Fruit fly (Drosophila melanogaster) whole organism, prepupa: Measurements from ENCODE around the gene p24-2.
A peak's percentile ranks its signal among the peaks of the same experiment; 100 is the strongest.

ENCODE experiments used
- Blimp-1 ChIP-seq: fragments of 200-800 bp; sonication (Bioruptor generic); optimal IDR thresholded peaks from 3 replicates; lab custom pipeline; 2017; ENCODE audit warnings: missing biosample characterization, missing genetic modification characterization, mild to moderate bottlenecking, moderate library complexity, missing genetic modification reagents
- CG11762 ChIP-seq: fragments of 200-800 bp; sonication (Bioruptor generic); optimal IDR thresholded peaks from 3 replicates; lab custom pipeline; 2016; ENCODE audit warnings: missing biosample characterization, missing genetic modification characterization; ENCODE audit not compliant: insufficient read depth
- CG15336 ChIP-seq: fragments of 200-800 bp; sonication (Bioruptor generic); IDR thresholded peaks from 2 replicates; pipeline ENCODE4 v1.3.6; 2022; ENCODE audit warnings: missing biosample characterization, missing genetic modification characterization
- CG1621 ChIP-seq: fragments of 200-800 bp; sonication (Bioruptor generic); optimal IDR thresholded peaks from 3 replicates; lab custom pipeline; 2018; ENCODE audit warnings: missing biosample characterization, mild to moderate bottlenecking, missing genetic modification characterization
- CG16779 ChIP-seq: fragments of 200-800 bp; sonication (Bioruptor generic); optimal IDR thresholded peaks from 3 replicates; lab custom pipeline; 2017; ENCODE audit warnings: missing biosample characterization, mild to moderate bottlenecking, missing genetic modification characterization
- CG3032 ChIP-seq: fragments of 200-800 bp; optimal IDR thresholded peaks from 2 replicates; lab custom pipeline; 2019; ENCODE audit warnings: missing biosample characterization, mild to moderate bottlenecking, missing genetic modification characterization, moderate library complexity
- CG31627 ChIP-seq: fragments of 200-800 bp; sonication (Bioruptor generic); optimal IDR thresholded peaks from 3 replicates; lab custom pipeline; 2016; ENCODE audit warnings: missing biosample characterization, missing genetic modification characterization
- CG34406 ChIP-seq: fragments of 200-800 bp; sonication (Bioruptor generic); optimal IDR thresholded peaks from 3 replicates; lab custom pipeline; 2016; ENCODE audit warnings: missing biosample characterization, missing genetic modification characterization
- CG3919 ChIP-seq: fragments of 200-800 bp; sonication (Bioruptor generic); optimal IDR thresholded peaks from 3 replicates; lab custom pipeline; 2016; ENCODE audit warnings: missing biosample characterization, missing genetic modification characterization
- CG6163 ChIP-seq: fragments of 200-800 bp; sonication (Bioruptor generic); IDR thresholded peaks from 3 replicates; pipeline ENCODE4 v1.3.6; 2022; ENCODE audit warnings: missing biosample characterization, missing genetic modification characterization
- CG6276 ChIP-seq: fragments of 200-800 bp; sonication (Bioruptor generic); optimal IDR thresholded peaks from 2 replicates; lab custom pipeline; 2017; ENCODE audit warnings: missing biosample characterization, mild to moderate bottlenecking, missing genetic modification characterization
- CG6792 ChIP-seq: fragments of 200-800 bp; sonication (Bioruptor generic); optimal IDR thresholded peaks from 3 replicates; lab custom pipeline; 2016; ENCODE audit warnings: missing biosample characterization, missing genetic modification characterization
- CG6854 ChIP-seq: fragments of 200-800 bp; sonication (Bioruptor generic); optimal IDR thresholded peaks from 2 replicates; lab custom pipeline; 2017; ENCODE audit warnings: missing biosample characterization, mild to moderate bottlenecking, missing genetic modification characterization
- CG7368 ChIP-seq: fragments of 200-800 bp; sonication (Bioruptor generic); optimal IDR thresholded peaks from 3 replicates; lab custom pipeline; 2016; ENCODE audit warnings: missing biosample characterization, missing genetic modification characterization
- CG8119 ChIP-seq: fragments of 200-800 bp; sonication (Bioruptor generic); IDR thresholded peaks from 3 replicates; pipeline ENCODE4 v1.3.6; 2022; ENCODE audit warnings: missing biosample characterization, missing genetic modification characterization
- CG8632 ChIP-seq: fragments of 200-800 bp; sonication (Bioruptor generic); optimal IDR thresholded peaks from 3 replicates; lab custom pipeline; 2016; ENCODE audit warnings: missing biosample characterization, missing genetic modification characterization
- Eip93F ChIP-seq: fragments of 200-800 bp; sonication (Bioruptor generic); optimal IDR thresholded peaks from 2 replicates; lab custom pipeline; 2016; ENCODE audit warnings: missing biosample characterization, mild to moderate bottlenecking, missing genetic modification characterization
- Ets96B ChIP-seq: fragments of 200-800 bp; optimal IDR thresholded peaks from 2 replicates; lab custom pipeline; 2019; ENCODE audit warnings: missing biosample characterization, mild to moderate bottlenecking, missing genetic modification characterization, moderate library complexity
- Gug ChIP-seq: fragments of 200-800 bp; sonication (Bioruptor generic); IDR thresholded peaks from 2 replicates; pipeline ENCODE4 v1.3.6; 2022; ENCODE audit warnings: missing biosample characterization, missing genetic modification characterization
- Lpt ChIP-seq: fragments of 200-800 bp; sonication (Bioruptor generic); optimal IDR thresholded peaks from 3 replicates; lab custom pipeline; 2016; ENCODE audit warnings: missing biosample characterization, missing genetic modification characterization
- Met ChIP-seq: fragments of 200-800 bp; sonication (Bioruptor generic); optimal IDR thresholded peaks from 3 replicates; lab custom pipeline; 2016; ENCODE audit warnings: missing biosample characterization, missing genetic modification characterization
- OdsH ChIP-seq: fragments of 200-800 bp; sonication (Bioruptor generic); optimal IDR thresholded peaks from 3 replicates; lab custom pipeline; 2016; ENCODE audit warnings: missing biosample characterization, missing genetic modification characterization
- Smox ChIP-seq: fragments of 200-800 bp; sonication (Bioruptor generic); optimal IDR thresholded peaks from 3 replicates; lab custom pipeline; 2016; ENCODE audit warnings: missing biosample characterization, missing genetic modification characterization
- Sox102F ChIP-seq: fragments of 200-800 bp; sonication (Bioruptor generic); optimal IDR thresholded peaks from 2 replicates; lab custom pipeline; 2016; ENCODE audit warnings: missing biosample characterization, mild to moderate bottlenecking, missing genetic modification characterization
- Sox14 ChIP-seq: fragments of 200-800 bp; sonication (Bioruptor generic); optimal IDR thresholded peaks from 3 replicates; lab custom pipeline; 2016; ENCODE audit warnings: missing biosample characterization, missing genetic modification characterization
- acj6 ChIP-seq: fragments of 200-800 bp; sonication (Bioruptor generic); optimal IDR thresholded peaks from 3 replicates; lab custom pipeline; 2016; ENCODE audit warnings: missing biosample characterization, missing genetic modification characterization
- cyc ChIP-seq: fragments of 200-800 bp; sonication (Bioruptor generic); optimal IDR thresholded peaks from 3 replicates; lab custom pipeline; 2016; ENCODE audit warnings: missing biosample characterization, missing genetic modification characterization
- dac ChIP-seq: fragments of 200-800 bp; sonication (Bioruptor generic); optimal IDR thresholded peaks from 2 replicates; lab custom pipeline; 2017; ENCODE audit warnings: missing biosample characterization, mild to moderate bottlenecking, missing genetic modification characterization
- dsx ChIP-seq: fragments of 200-800 bp; optimal IDR thresholded peaks from 3 replicates; lab custom pipeline; 2019; ENCODE audit warnings: missing biosample characterization, mild to moderate bottlenecking, missing genetic modification characterization, moderate library complexity; ENCODE audit not compliant: poor library complexity, severe bottlenecking
- esn ChIP-seq: fragments of 200-800 bp; sonication (Bioruptor generic); optimal IDR thresholded peaks from 2 replicates; lab custom pipeline; 2016; ENCODE audit warnings: missing biosample characterization, mild to moderate bottlenecking, missing genetic modification characterization, moderate library complexity
- fd85E ChIP-seq: fragments of 200-800 bp; sonication (Bioruptor generic); optimal IDR thresholded peaks from 3 replicates; lab custom pipeline; 2016; ENCODE audit warnings: missing biosample characterization, missing genetic modification characterization
- fkh ChIP-seq: fragments of 200-800 bp; sonication (Bioruptor generic); optimal IDR thresholded peaks from 3 replicates; lab custom pipeline; 2017; ENCODE audit warnings: missing biosample characterization, mild to moderate bottlenecking, missing genetic modification characterization, moderate library complexity
- lz ChIP-seq: fragments of 200-800 bp; sonication (Bioruptor generic); optimal IDR thresholded peaks from 3 replicates; lab custom pipeline; 2016; ENCODE audit warnings: missing biosample characterization, missing genetic modification characterization
- net ChIP-seq: fragments of 200-800 bp; sonication (Bioruptor generic); optimal IDR thresholded peaks from 3 replicates; lab custom pipeline; 2016; ENCODE audit warnings: missing biosample characterization, missing genetic modification characterization
- pdm3 ChIP-seq: fragments of 200-800 bp; sonication (Bioruptor generic); optimal IDR thresholded peaks from 3 replicates; lab custom pipeline; 2016; ENCODE audit warnings: missing biosample characterization, missing genetic modification characterization
- salr ChIP-seq, 2 experiments: fragments of 200-800 bp; sonication (Bioruptor generic); optimal IDR thresholded peaks; 3 replicates each; lab custom pipeline; 2016 to 2018; ENCODE audit warnings: missing biosample characterization in 2 of 2, missing genetic modification characterization in 2 of 2, mild to moderate bottlenecking in 1 of 2
- spab ChIP-seq: fragments of 200-800 bp; sonication (Bioruptor generic); optimal IDR thresholded peaks from 2 replicates; lab custom pipeline; 2017; ENCODE audit warnings: missing biosample characterization, mild to moderate bottlenecking, missing genetic modification characterization, missing genetic modification reagents
- ss ChIP-seq, 2 experiments: fragments of 200-800 bp; sonication (Bioruptor generic); optimal IDR thresholded peaks; 2 replicates in 1 of 2; 3 replicates in 1 of 2; lab custom pipeline; 2017 to 2018; ENCODE audit warnings: mild to moderate bottlenecking in 2 of 2, missing biosample characterization in 2 of 2, missing genetic modification characterization in 2 of 2, moderate library complexity in 1 of 2
- svp ChIP-seq: fragments of 200-800 bp; sonication (Bioruptor generic); peaks from one replicate; lab custom pipeline; 2016; ENCODE audit warnings: missing biosample characterization, missing genetic modification characterization
- vri ChIP-seq: fragments of 200-800 bp; sonication (Bioruptor generic); optimal IDR thresholded peaks from 3 replicates; lab custom pipeline; 2016; ENCODE audit warnings: missing biosample characterization, mild to moderate bottlenecking, missing genetic modification characterization

Gene p24-2

DNA sequence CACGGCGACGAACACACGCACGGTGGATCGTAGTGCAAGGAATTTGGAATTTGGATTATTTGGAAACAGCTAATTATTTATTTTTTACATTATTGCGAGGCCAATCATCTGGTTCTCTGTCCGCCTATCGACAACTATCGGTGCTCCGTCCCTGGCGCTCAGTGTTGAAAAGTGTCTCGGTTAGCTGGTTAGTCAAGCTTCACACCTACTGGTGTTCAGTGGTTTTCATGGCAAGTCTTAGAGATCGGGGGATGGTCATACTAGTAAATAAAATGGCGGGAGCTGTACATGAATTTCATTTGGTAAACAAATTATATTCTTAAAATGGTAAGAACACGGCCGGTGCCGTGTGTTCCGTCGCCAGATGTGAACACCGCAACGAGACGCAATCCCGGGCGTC, 18.3 kb upstream of the p24-2 start, which contains the start of the genes trbd and dmt:
Gene trbd, minus strand, starts transcription at position 152 of the 400 bp plus-strand sequence.
Gene dmt, plus strand, starts transcription at position 257 of the 400 bp plus-strand sequence.
- TF ChIP-seq CG3032, result no peak
- no peak for TF ChIP-seq salr (GFP tag; optimal IDR thresholded peaks at IDR 0.05; lab: Kevin White, UChicago)
- TF ChIP-seq CG1621 (tag; lab: Kevin White, UChicago), result no peak
- TF ChIP-seq dac, result no peak
- TF ChIP-seq acj6 (GFP tag; lab: Kevin White, UChicago), result no peak
- TF ChIP-seq vri, result no peak
- no peak for TF ChIP-seq CG7368 (GFP tag; lab: Kevin White, UChicago)
- TF ChIP-seq CG16779 (tag; lab: Kevin White, UChicago), result no peak
- no peak for TF ChIP-seq CG6163 (GFP tag; lab: Robert Waterston, UW)
- peak; percentile 41 for TF ChIP-seq Blimp-1 (GFP tag; lab: Kevin White, UChicago)
- TF ChIP-seq CG8119, result no peak
- no peak for TF ChIP-seq cyc
- TF ChIP-seq Sox102F (GFP tag; lab: Kevin White, UChicago), result no peak
- TF ChIP-seq esn (GFP tag; lab: Kevin White, UChicago), result no peak
- TF ChIP-seq CG34406, result no peak
- peak; percentile 75 for TF ChIP-seq CG6854 (GFP tag; lab: Kevin White, UChicago)
- peak; percentile 99 for TF ChIP-seq fkh

DNA sequence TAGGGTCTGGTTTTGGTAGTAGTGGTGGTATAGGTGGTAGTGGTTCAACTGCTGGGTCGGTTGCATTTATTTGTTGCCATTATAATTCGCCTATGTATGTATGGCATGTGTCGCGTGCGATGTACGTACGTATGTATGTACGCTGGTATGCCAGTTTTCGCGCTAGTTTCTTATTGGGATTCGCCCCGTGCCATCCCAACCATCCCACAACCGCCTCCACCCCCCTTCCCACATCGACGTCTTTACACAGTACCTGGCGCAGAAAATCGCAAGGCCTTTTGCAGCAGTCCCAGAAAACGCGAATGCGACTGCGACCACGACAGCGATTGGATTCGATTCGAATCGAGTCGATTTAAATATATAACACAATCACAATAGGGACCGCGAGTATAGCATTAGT, 17.6 kb upstream of the p24-2 start:
- TF ChIP-seq CG15336 (GFP tag; lab: Robert Waterston, UW), result no peak
- no peak for TF ChIP-seq CG8632 (GFP tag; lab: Kevin White, UChicago)
- no peak for TF ChIP-seq fkh
- TF ChIP-seq CG1621 (tag; lab: Kevin White, UChicago), result no peak
- no peak for TF ChIP-seq dac
- no peak for TF ChIP-seq pdm3 (GFP tag; lab: Kevin White, UChicago)

dm6 chr3R:9705008-9705628, 12.5 kb upstream of the p24-2 start, which contains the start of gene Unc-115a:
Gene Unc-115a, minus strand, starts transcription at chr3R:9705417.
- TF ChIP-seq spab (GFP tag; lab: Kevin White, UChicago), result no peak
- peak; percentile 81 for TF ChIP-seq CG1621 (tag; lab: Kevin White, UChicago)
- TF ChIP-seq cyc, result peak; percentile 1
- TF ChIP-seq CG6276 (GFP tag; lab: Kevin White, UChicago), result no peak
- TF ChIP-seq lz, result peak; percentile 38
- no peak for TF ChIP-seq CG15336 (GFP tag; lab: Robert Waterston, UW)
- TF ChIP-seq Sox14, result peak; percentile 69
- TF ChIP-seq CG6854 (GFP tag; lab: Kevin White, UChicago), result peak; percentile 28
- peak; percentile 55 for TF ChIP-seq esn (GFP tag; lab: Kevin White, UChicago)
- TF ChIP-seq CG8632 (GFP tag; lab: Kevin White, UChicago), result no peak
- peak; percentile 35 for TF ChIP-seq fkh
- TF ChIP-seq Ets96B (tag; lab: Kevin White, UChicago), result peak; percentile 11
- peak; percentile 4 for TF ChIP-seq CG31627 (GFP tag; lab: Kevin White, UChicago)
- peak; percentile 36 for TF ChIP-seq CG3032
- TF ChIP-seq dsx (GFP tag; lab: Kevin White, UChicago), result peak; percentile 60
- TF ChIP-seq vri, result no peak
- no peak for TF ChIP-seq salr (GFP tag; optimal IDR thresholded peaks at IDR 0.05; lab: Kevin White, UChicago)
- no peak for TF ChIP-seq Met (GFP tag; lab: Kevin White, UChicago)
- no peak for TF ChIP-seq Gug (GFP tag; lab: Robert Waterston, UW)

DNA sequence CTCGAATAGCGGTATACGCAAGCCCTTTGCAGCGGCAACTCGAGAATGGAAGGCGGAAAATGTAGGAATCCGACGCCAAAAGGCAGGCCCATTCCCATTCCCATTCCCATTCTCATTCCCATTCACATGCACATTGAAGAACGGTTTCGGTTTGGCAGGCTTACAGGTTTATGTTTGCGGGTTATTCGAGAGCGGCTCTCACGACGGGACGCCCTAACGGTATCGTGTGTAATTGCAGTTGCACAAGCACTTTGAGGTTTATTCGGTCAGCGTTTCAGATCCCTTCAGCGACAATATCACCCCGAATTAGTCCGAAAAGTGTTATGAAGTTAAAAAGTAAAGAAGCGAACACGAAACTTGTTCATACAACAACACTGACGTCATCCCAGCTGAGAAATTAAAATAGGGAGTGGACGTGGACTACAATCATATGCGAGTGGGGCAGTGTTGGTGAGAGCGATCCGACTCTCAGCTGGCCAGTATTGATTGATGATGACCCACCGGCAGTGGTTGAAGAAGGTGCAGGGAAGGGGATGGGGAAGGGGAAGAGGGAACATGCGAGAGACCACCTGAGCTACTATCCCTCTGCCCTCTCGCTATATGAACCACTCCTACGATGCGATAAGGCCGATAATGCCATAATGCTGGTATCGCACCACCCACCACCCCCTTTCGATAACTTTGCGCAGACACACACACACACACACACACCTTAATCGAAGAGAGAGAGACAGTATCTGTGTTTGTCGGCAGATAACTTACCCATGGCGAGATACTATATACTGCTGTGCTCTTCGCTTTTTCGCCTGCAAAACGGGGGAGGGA, 11.8 kb upstream of the p24-2 start:
- no peak for TF ChIP-seq CG3032
- peak; percentile 1 for TF ChIP-seq fd85E
- TF ChIP-seq OdsH (GFP tag; lab: Kevin White, UChicago), result no peak
- no peak for TF ChIP-seq CG6792 (GFP tag; lab: Kevin White, UChicago)
- TF ChIP-seq dsx (GFP tag; lab: Kevin White, UChicago), result no peak
- TF ChIP-seq acj6 (GFP tag; lab: Kevin White, UChicago), result no peak
- peak; percentile 33 for TF ChIP-seq Lpt
- TF ChIP-seq net, result no peak
- peak; percentile 85 for TF ChIP-seq svp (GFP tag; lab: Kevin White, UChicago)
- TF ChIP-seq Smox, result no peak
- no peak for TF ChIP-seq CG8632 (GFP tag; lab: Kevin White, UChicago)
- no peak for TF ChIP-seq CG3919 (GFP tag; lab: Kevin White, UChicago)
- peak; percentile 42 for TF ChIP-seq CG16779 (tag; lab: Kevin White, UChicago)
- no peak for TF ChIP-seq CG8119
- no peak for TF ChIP-seq CG7368 (GFP tag; lab: Kevin White, UChicago)
- TF ChIP-seq Ets96B (tag; lab: Kevin White, UChicago), result no peak
- TF ChIP-seq ss (GFP tag; optimal IDR thresholded peaks at IDR 0.05; lab: Kevin White, UChicago), result no peak
- TF ChIP-seq CG11762 (GFP tag; lab: Kevin White, UChicago), result no peak
- TF ChIP-seq Eip93F (GFP tag; lab: Kevin White, UChicago), result no peak
- peak; percentile 99 for TF ChIP-seq vri
- TF ChIP-seq fkh, result peak; percentile 13
- TF ChIP-seq, all 60 proteins: peak for 6
